Fruit fly (Drosophila melanogaster): ENCODE results near the gene CG32987.
A peak's percentile ranks its signal among the peaks of the same experiment; 100 is the strongest.

The CG32987 gene

dm6 chr2L:8825222-8825869, 38.3 kb upstream of the CG32987 start, which contains the start of gene SoxN (continued):
- TF ChIP-seq gcm (GFP tag; optimal IDR thresholded peaks at IDR 0.05) = peak; percentile 14
- TF ChIP-seq gfzf (GFP tag; optimal IDR thresholded peaks at IDR 0.05) = no peak
- TF ChIP-seq CG30020 (tag; optimal IDR thresholded peaks at IDR 0.05) = no peak
- no peak for TF ChIP-seq Dip3 (GFP tag; optimal IDR thresholded peaks at IDR 0.05)
- no peak for TF ChIP-seq CG10462 (GFP tag; optimal IDR thresholded peaks at IDR 0.05)
- TF ChIP-seq CG16863 (GFP tag; optimal IDR thresholded peaks at IDR 0.05) = no peak
- no peak for TF ChIP-seq CG7987 (GFP tag; optimal IDR thresholded peaks at IDR 0.05)
- no peak for TF ChIP-seq Blimp-1 (GFP tag; optimal IDR thresholded peaks at IDR 0.05)
- no peak for TF ChIP-seq CHES-1-like (GFP tag; optimal IDR thresholded peaks at IDR 0.05)
- TF ChIP-seq lab (GFP tag; optimal IDR thresholded peaks at IDR 0.05) = peak; percentile 33
- no peak for TF ChIP-seq ems (GFP tag; optimal IDR thresholded peaks at IDR 0.05)
- TF ChIP-seq cwo (GFP tag; optimal IDR thresholded peaks at IDR 0.05) = no peak
- TF ChIP-seq gsb-n (tag; optimal IDR thresholded peaks at IDR 0.05) = peak; percentile 6
- TF ChIP-seq pros (GFP tag; optimal IDR thresholded peaks at IDR 0.05) = peak; percentile 86
- TF ChIP-seq CG17829 (tag; optimal IDR thresholded peaks at IDR 0.05) = peak; percentile 44
- no peak for TF ChIP-seq gsb (GFP tag; IDR thresholded peaks at IDR 0.05)
- TF ChIP-seq ase (GFP tag; IDR thresholded peaks at IDR 0.05) = no peak; the same call in 2 of the 3 replicates
- no peak for TF ChIP-seq CG4424 (GFP tag; optimal IDR thresholded peaks at IDR 0.05)
- no peak for TF ChIP-seq mld (GFP tag; IDR thresholded peaks at IDR 0.05; ENCODE audit: partially characterized antibody)
- TF ChIP-seq CG6683 (GFP tag; optimal IDR thresholded peaks at IDR 0.05) = no peak
- no peak for TF ChIP-seq CG7372 (GFP tag; IDR thresholded peaks at IDR 0.05)
- TF ChIP-seq Dp (GFP tag; optimal IDR thresholded peaks at IDR 0.05) = no peak
- TF ChIP-seq ATbp (GFP tag; optimal IDR thresholded peaks at IDR 0.05) = no peak
- TF ChIP-seq CG10147 (GFP tag; optimal IDR thresholded peaks at IDR 0.05) = no peak
- no peak for TF ChIP-seq CG8290 (GFP tag; optimal IDR thresholded peaks at IDR 0.05)
- TF ChIP-seq CG8290 (tag; optimal IDR thresholded peaks at IDR 0.05) = peak in 1 of 2 experiments; percentile 37
- TF ChIP-seq cg (GFP tag; optimal IDR thresholded peaks at IDR 0.05) = peak; percentile 100
- TF ChIP-seq CG1647 (GFP tag; optimal IDR thresholded peaks at IDR 0.05) = no peak
- no peak for TF ChIP-seq CG12942 (GFP tag; optimal IDR thresholded peaks at IDR 0.05)
- TF ChIP-seq CG16815 (GFP tag; optimal IDR thresholded peaks at IDR 0.05) = no peak
- no peak for TF ChIP-seq fd96Cb (tag; optimal IDR thresholded peaks at IDR 0.05)
- TF ChIP-seq lola (GFP tag; optimal IDR thresholded peaks at IDR 0.05) = no peak
- TF ChIP-seq Neu2 (GFP tag; optimal IDR thresholded peaks at IDR 0.05; ENCODE audit: borderline replicate concordance) = no peak
- TF ChIP-seq ERR (GFP tag; optimal IDR thresholded peaks at IDR 0.05) = no peak
- TF ChIP-seq HHEX (GFP tag; optimal IDR thresholded peaks at IDR 0.05) = no peak
- TF ChIP-seq CG11398 (GFP tag; optimal IDR thresholded peaks at IDR 0.05) = no peak
- TF ChIP-seq dmrt99B (tag; optimal IDR thresholded peaks at IDR 0.05) = no peak
- TF ChIP-seq Meics (GFP tag; optimal IDR thresholded peaks at IDR 0.05) = no peak
- no peak for TF ChIP-seq lilli (GFP tag; optimal IDR thresholded peaks at IDR 0.05)
- TF ChIP-seq CG4360 (GFP tag; IDR thresholded peaks at IDR 0.05) = no peak
- no peak for TF ChIP-seq Poxn (GFP tag; IDR thresholded peaks at IDR 0.05)
- TF ChIP-seq hkb (optimal IDR thresholded peaks at IDR 0.05) = no peak
- no peak; the same call in 1 of the 2 replicates for TF ChIP-seq hkb (GFP tag; IDR thresholded peaks at IDR 0.05)
- TF ChIP-seq D (optimal IDR thresholded peaks at IDR 0.05) = peak; percentile 78
- TF ChIP-seq D (GFP tag; optimal IDR thresholded peaks at IDR 0.05) = no peak
- peak; percentile 90 for TF ChIP-seq sd (tag; optimal IDR thresholded peaks at IDR 0.05)
- no peak for TF ChIP-seq CG18764 (GFP tag; optimal IDR thresholded peaks at IDR 0.05)
- TF ChIP-seq jing (GFP tag; optimal IDR thresholded peaks at IDR 0.05) = peak; percentile 68
- no peak for TF ChIP-seq CG11456 (GFP tag; IDR thresholded peaks at IDR 0.05)
- no peak for TF ChIP-seq Ssrp (tag; optimal IDR thresholded peaks at IDR 0.05)

Measured in whole organism, embryonic.